Worm (Caenorhabditis elegans): Measurements from ENCODE around the gene C30G4.2.

The C30G4.2 gene

ce11 chrX:17045529-17045928 lies at the start of gene C30G4.2:
C30G4.2 (minus strand) TSS chrX:17045629.
- TF ChIP-seq unc-55 (GFP tag; optimal IDR thresholded peaks at IDR 0.05) (no peak), ahr-1 (tag; optimal IDR thresholded peaks at IDR 0.05) (no peak), madf-2 (tag; optimal IDR thresholded peaks at IDR 0.05) (no peak), dmd-4 (tag; optimal IDR thresholded peaks at IDR 0.05; ENCODE audit: borderline replicate concordance) (no peak), ttx-3 (tag; optimal IDR thresholded peaks at IDR 0.05) (no peak), npax-4 (tag; optimal IDR thresholded peaks at IDR 0.05) (no peak)

DNA sequence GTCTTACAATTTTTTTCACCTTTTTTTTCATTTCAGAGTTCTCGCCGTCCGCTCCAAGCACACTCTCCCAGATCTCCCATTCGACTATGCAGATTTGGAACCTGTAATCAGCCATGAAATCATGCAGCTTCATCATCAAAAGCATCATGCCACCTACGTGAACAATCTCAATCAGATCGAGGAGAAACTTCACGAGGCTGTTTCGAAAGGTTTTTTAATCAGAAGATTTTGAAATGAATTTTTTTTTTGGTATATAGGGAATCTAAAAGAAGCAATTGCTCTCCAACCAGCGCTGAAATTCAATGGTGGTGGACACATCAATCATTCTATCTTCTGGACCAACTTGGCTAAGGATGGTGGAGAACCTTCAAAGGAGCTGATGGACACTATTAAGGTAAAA lies 47.8 kb upstream of the C30G4.2 start, which contains the start of gene C08A9.3:
TSS of gene C08A9.3 (minus strand) at position 101 of the 400 bp plus-strand sequence.
- TF ChIP-seq F13H6.1 (tag; optimal IDR thresholded peaks at IDR 0.05): no peak
- no peak for TF ChIP-seq nhr-232 (tag; optimal IDR thresholded peaks at IDR 0.05)
- TF ChIP-seq rnt-1 (tag; optimal IDR thresholded peaks at IDR 0.05): no peak
- TF ChIP-seq ceh-6 (GFP tag; optimal IDR thresholded peaks at IDR 0.05): no peak
- no peak for TF ChIP-seq tbx-7 (tag; optimal IDR thresholded peaks at IDR 0.05)
- TF ChIP-seq ets-4 (tag; optimal IDR thresholded peaks at IDR 0.05): no peak
- TF ChIP-seq hlh-13 (GFP tag; optimal IDR thresholded peaks at IDR 0.05): no peak
- no peak for TF ChIP-seq ceh-9 (tag; optimal IDR thresholded peaks at IDR 0.05)
- no peak for TF ChIP-seq eyg-1 (tag; optimal IDR thresholded peaks at IDR 0.05)

DNA sequence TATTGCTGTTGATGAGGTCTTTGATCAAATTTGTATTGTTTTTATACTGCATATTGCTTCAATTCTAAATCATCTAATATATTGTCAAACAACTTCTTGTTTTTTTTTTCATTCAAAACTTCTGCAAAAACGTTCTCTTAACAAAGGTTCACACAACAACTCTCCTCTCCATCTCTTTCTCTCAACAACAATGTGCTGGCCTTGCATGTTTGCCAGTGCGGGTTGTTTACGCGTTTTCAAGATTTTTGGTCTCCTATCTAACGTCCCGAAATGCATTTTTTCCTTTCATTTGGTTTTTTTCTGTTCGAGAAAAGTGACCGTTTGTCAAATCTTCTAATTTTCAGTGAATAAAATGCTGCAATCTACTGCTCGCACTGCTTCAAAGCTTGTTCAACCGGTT lies 47.0 kb upstream of the C30G4.2 start, which contains the start of gene sod-3:
TSS of gene sod-3 (plus strand) at position 338 of the 400 bp plus-strand sequence.
- no peak for TF ChIP-seq syd-9 (tag; optimal IDR thresholded peaks at IDR 0.05)
- no peak for TF ChIP-seq eyg-1 (tag; optimal IDR thresholded peaks at IDR 0.05)
- TF ChIP-seq sdc-2 (tag; optimal IDR thresholded peaks at IDR 0.05): no peak
- TF ChIP-seq sox-2 (GFP tag; IDR thresholded peaks at IDR 0.05): no peak
- TF ChIP-seq unc-55 (GFP tag; optimal IDR thresholded peaks at IDR 0.05): no peak
- no peak for TF ChIP-seq pha-2 (tag; optimal IDR thresholded peaks at IDR 0.05)
- no peak for TF ChIP-seq ceh-6 (GFP tag; optimal IDR thresholded peaks at IDR 0.05)
- TF ChIP-seq nhr-232 (tag; optimal IDR thresholded peaks at IDR 0.05): no peak
- TF ChIP-seq pqm-1 (tag; optimal IDR thresholded peaks at IDR 0.05): no peak
- TF ChIP-seq ceh-18 (tag; optimal IDR thresholded peaks at IDR 0.05): no peak
- no peak for TF ChIP-seq hlh-6 (tag; optimal IDR thresholded peaks at IDR 0.05)
- no peak for TF ChIP-seq gmeb-2 (tag; optimal IDR thresholded peaks at IDR 0.05)
- TF ChIP-seq fkh-10 (GFP tag; optimal IDR thresholded peaks at IDR 0.05): no peak
- TF ChIP-seq C38D4.7 (GFP tag; optimal IDR thresholded peaks at IDR 0.05): no peak
- TF ChIP-seq F13H6.1 (tag; optimal IDR thresholded peaks at IDR 0.05): no peak

DNA sequence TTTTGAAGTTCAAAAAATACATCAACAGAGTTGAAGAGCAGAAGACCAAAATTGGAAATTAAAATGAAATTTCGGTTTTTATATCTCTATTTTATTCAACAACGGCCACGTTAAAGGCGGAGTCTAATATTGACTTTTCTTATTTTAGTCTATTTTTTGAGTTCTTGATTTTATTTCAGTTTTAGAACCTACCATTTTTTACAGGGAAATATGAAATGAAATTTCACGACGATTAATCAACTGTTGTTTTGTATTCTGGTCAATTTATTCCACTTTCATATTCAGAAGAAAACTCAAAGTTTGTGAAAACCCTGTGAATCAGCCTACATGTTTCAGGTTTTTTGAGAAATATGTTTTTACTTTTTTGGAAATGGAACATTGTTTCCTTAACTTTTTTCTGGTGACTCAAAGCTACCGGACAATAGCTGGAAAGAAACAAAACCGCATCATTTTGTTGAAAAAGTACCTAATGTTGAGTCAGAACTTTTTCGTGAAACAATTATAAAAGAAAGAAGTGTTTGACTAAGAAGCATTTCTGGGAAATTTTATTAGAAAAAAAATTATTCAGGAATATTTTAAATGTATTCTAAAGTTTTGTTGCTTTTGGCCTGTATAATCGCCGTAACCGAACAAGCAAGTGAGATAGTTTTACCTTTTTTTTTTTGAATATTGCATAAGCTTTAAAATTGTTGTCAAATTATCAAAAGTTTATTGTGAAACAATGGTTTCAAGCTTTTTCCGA lies 35.4 kb upstream of the C30G4.2 start, which contains the start of the genes irld-23 and C08A9.10:
TSS of gene irld-23 (minus strand) at position 51 of the 742 bp plus-strand sequence.
TSS of gene C08A9.10 (plus strand) at position 545 of the 742 bp plus-strand sequence.
- TF ChIP-seq madf-2 (tag; optimal IDR thresholded peaks at IDR 0.05) (no peak), ceh-9 (tag; optimal IDR thresholded peaks at IDR 0.05) (no peak), K09A11.1 (tag; optimal IDR thresholded peaks at IDR 0.05; ENCODE audit: insufficient read depth) (no peak), ceh-2 (tag; optimal IDR thresholded peaks at IDR 0.05) (no peak), nhr-232 (tag; optimal IDR thresholded peaks at IDR 0.05) (no peak), npax-4 (tag; optimal IDR thresholded peaks at IDR 0.05) (no peak), ceh-18 (tag; optimal IDR thresholded peaks at IDR 0.05) (no peak), ceh-24 (tag; optimal IDR thresholded peaks at IDR 0.05) (no peak), pag-3 (tag; optimal IDR thresholded peaks at IDR 0.05; ENCODE audit: borderline replicate concordance) (no peak), rnt-1 (tag; optimal IDR thresholded peaks at IDR 0.05) (no peak), ceh-31 (tag; optimal IDR thresholded peaks at IDR 0.05) (no peak), syd-9 (tag; optimal IDR thresholded peaks at IDR 0.05) (no peak), pha-4 (tag; optimal IDR thresholded peaks at IDR 0.05) (no peak), C38D4.7 (GFP tag; optimal IDR thresholded peaks at IDR 0.05) (no peak)

DNA sequence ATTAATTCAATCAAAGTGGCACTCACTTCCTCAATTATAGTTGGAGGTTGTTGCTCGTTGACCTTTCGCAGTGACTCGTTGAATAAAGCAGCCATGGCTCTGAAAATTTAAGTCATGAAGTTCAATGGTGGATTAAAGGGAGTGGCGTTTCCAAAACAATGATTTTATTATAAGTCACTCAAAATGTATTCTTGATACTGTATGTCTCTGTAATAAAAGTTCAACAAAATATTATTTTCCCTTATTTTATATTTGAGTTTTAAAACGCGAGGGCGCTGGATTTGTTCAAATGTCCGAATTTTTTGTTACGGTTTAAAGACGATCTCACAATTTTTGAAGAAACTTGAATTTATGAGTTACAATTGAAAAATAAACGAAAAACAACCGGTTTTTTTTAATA lies 26.7 kb upstream of the C30G4.2 start, which contains the start of gene C30G4.4:
TSS of gene C30G4.4 (minus strand) at position 101 of the 400 bp plus-strand sequence.
- no peak for TF ChIP-seq hlh-13 (GFP tag; optimal IDR thresholded peaks at IDR 0.05)
- no peak for TF ChIP-seq sdc-2 (tag; optimal IDR thresholded peaks at IDR 0.05)
- TF ChIP-seq elt-4 (tag; optimal IDR thresholded peaks at IDR 0.05): no peak
- no peak for TF ChIP-seq tbx-2 (tag; optimal IDR thresholded peaks at IDR 0.05)
- no peak for TF ChIP-seq ttx-3 (tag; optimal IDR thresholded peaks at IDR 0.05)
- TF ChIP-seq nhr-232 (tag; optimal IDR thresholded peaks at IDR 0.05): no peak
- no peak for TF ChIP-seq syd-9 (tag; optimal IDR thresholded peaks at IDR 0.05)
- no peak for TF ChIP-seq che-1 (tag; optimal IDR thresholded peaks at IDR 0.05)
